Worm (Caenorhabditis elegans) whole organism, L4 larva: Measurements from ENCODE around the gene arl-1.

Source experiments
- aha-1 ChIP-seq: fragments of 150-350 bp; peaks from one replicate; lab custom pipeline; 2014; ENCODE audit warnings: missing biosample characterization, missing genetic modification characterization
- ceh-28 ChIP-seq: fragments of 150-350 bp; optimal IDR thresholded peaks from 2 replicates; lab custom pipeline; 2014; ENCODE audit warnings: missing biosample characterization, missing genetic modification reagents, missing genetic modification characterization
- lsy-2 ChIP-seq, 2 experiments: fragments of 150-350 bp in 1 of 2; sonication (generic microtip) in 1 of 2; optimal IDR thresholded peaks; 2 replicates each; lab custom pipeline; 2014 to 2017; ENCODE audit warnings: missing biosample characterization in 2 of 2, missing genetic modification characterization in 2 of 2

DNA sequence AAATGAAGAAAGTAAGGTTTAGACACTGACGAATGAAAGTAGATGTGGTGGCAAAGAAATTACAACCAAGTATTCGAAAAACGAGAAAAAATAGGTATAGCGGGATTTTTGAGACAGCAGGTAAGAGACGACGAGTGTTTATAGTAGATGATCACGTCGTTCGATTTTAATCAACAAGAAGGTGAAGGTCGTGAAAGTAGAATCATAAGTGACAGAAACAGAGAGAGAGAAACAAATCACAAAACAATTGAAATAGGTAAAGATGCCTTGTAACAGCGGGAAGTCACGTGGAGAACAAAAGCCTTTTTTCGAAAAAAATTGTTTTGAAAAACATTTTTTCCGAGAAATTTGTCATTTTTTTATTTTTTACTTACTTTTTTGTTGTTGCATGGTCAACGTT, 48.3 kb downstream of the arl-1 start, which contains the start of gene T22C8.6:
- TF ChIP-seq lsy-2 (tag; optimal IDR thresholded peaks at IDR 0.05; lab: Kevin White, UChicago) (no peak), aha-1 (tag; lab: Kevin White, UChicago) (no peak), ceh-28 (tag; lab: Kevin White, UChicago) (no peak)
